Worm (Caenorhabditis elegans) whole organism, L4 larva: ENCODE data around the gene oac-54.

ENCODE experiments used
- ama-1 ChIP-seq: fragments of 150-350 bp; optimal IDR thresholded peaks from 2 replicates; lab custom pipeline; 2014; ENCODE audit warnings: inconsistent platforms, mixed read lengths
- madf-9 ChIP-seq: fragments of 200-800 bp; sonication (Bioruptor generic); conservative IDR thresholded peaks from 2 replicates; pipeline ENCODE4 v1.3.6; 2022; ENCODE audit warnings: missing genetic modification reagents, missing genetic modification characterization, missing compliant biosample characterization
- nhr-11 ChIP-seq: fragments of 150-350 bp; optimal IDR thresholded peaks from 2 replicates; lab custom pipeline; 2014; ENCODE audit warnings: missing biosample characterization, missing genetic modification characterization
- nhr-48 ChIP-seq: sonication (generic microtip); optimal IDR thresholded peaks from 2 replicates; lab custom pipeline; 2016; ENCODE audit warnings: mild to moderate bottlenecking, missing genetic modification characterization, missing compliant biosample characterization
- pha-4 ChIP-seq, 2 experiments: fragments of 150-350 bp in 1 of 2; fragments of 200-800 bp in 1 of 2; sonication (Bioruptor generic) in 1 of 2; IDR thresholded peaks in 1 of 2; optimal IDR thresholded peaks in 1 of 2; 2 replicates each; pipeline versions ENCODE4 v1.3.6 to Lab custom; 2014 to 2022; ENCODE audit warnings: missing genetic modification characterization in 2 of 2, missing genetic modification reagents in 2 of 2, missing biosample characterization in 1 of 2, missing compliant biosample characterization in 1 of 2
- pqm-1 ChIP-seq: sonication (generic microtip); optimal IDR thresholded peaks from 2 replicates; lab custom pipeline; 2017; ENCODE audit warnings: missing biosample characterization, missing genetic modification characterization
- zip-2 ChIP-seq: fragments of 150-350 bp; optimal IDR thresholded peaks from 2 replicates; lab custom pipeline; 2014; ENCODE audit warnings: missing biosample characterization, missing genetic modification characterization

DNA sequence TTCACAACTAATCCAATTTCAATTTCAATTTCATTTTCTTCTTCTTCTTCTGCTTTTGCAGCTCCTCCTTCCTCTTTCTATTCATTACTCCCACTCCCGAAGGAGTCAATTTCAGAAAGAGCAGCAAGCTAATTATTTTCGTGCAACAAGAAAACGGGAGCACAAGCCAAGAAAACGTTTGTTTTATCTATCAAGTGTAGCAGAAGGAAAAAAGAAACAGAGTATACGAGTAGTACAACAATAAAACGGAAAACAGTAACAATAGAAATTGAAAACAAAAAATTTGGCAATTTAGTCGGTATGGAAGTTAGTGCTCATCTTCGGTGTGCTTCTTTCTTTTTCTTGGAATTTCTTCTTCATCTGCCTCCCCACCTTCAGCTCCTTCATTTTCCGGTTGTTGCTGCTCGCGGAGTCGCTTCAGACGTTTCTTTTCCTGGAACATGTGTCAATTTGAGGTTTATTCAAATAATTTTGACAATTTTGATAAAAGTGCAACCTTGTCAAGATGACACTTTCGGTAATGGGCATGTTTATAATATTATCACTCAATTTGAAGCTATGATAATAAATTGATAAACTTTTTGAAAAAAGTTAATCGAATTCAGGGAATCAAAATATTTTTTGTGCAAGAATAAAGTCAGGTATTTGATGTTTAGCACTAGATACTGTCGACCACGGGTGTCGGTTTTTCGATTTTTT is 8.0 kb downstream of the oac-54 start, which contains the start of gene W07A12.8:
- TF ChIP-seq nhr-11 (tag; lab: Kevin White, UChicago), result no peak
- no peak for TF ChIP-seq madf-9 (GFP tag; lab: Robert Waterston, UW)
- no peak for TF ChIP-seq zip-2 (tag; lab: Kevin White, UChicago)
- TF ChIP-seq pha-4 (GFP tag; IDR thresholded peaks at IDR 0.05; lab: Robert Waterston, UW), result no peak
- TF ChIP-seq pha-4 (tag; optimal IDR thresholded peaks at IDR 0.05; lab: Kevin White, UChicago), result no peak
- TF ChIP-seq ama-1 (lab: Kevin White, UChicago), result no peak
- TF ChIP-seq nhr-48, result peak; percentile 34
- TF ChIP-seq pqm-1 (tag; lab: Kevin White, UChicago), result peak; percentile 55
